Fruit fly (Drosophila melanogaster): Measurements from ENCODE around the gene Nct.
A peak's percentile ranks its signal among the peaks of the same experiment; 100 is the strongest.

The Nct gene

dm6 chr3R:24870389-24871048, 19.1 kb downstream of the Nct start, which contains the start of gene CycB3:
CycB3 (minus strand) TSS chr3R:24870816.
- no peak for TF ChIP-seq noc (tag; optimal IDR thresholded peaks at IDR 0.05)

- peak; percentile 41 for TF ChIP-seq noc (tag; optimal IDR thresholded peaks at IDR 0.05)
Measured at dm6 chr3R:24875939-24876842, 24.8 kb downstream of the Nct start, which contains the start of gene CG3744. CG3744 (minus strand) TSS chr3R:24876654.

- no peak for TF ChIP-seq noc (tag; optimal IDR thresholded peaks at IDR 0.05)
Measured at dm6 chr3R:24876843-24877457, 25.5 kb downstream of the Nct start, which contains the start of the genes CG11089 and CG31381. CG11089 (plus strand) TSS chr3R:24877045. CG31381 (plus strand) TSS chr3R:24877045.

- no peak for TF ChIP-seq noc (tag; optimal IDR thresholded peaks at IDR 0.05)
Measured at dm6 chr3R:24878655-24879054, 27.3 kb downstream of the Nct start.

dm6 chr3R:24886470-24886869, 35.1 kb downstream of the Nct start:
- TF ChIP-seq noc (tag; optimal IDR thresholded peaks at IDR 0.05) = no peak

dm6 chr3R:24888418-24888817, 37.0 kb downstream of the Nct start:
- TF ChIP-seq noc (tag; optimal IDR thresholded peaks at IDR 0.05) = no peak

- no peak for TF ChIP-seq noc (tag; optimal IDR thresholded peaks at IDR 0.05)
Measured at dm6 chr3R:24889303-24889892, 38.0 kb downstream of the Nct start.

- no peak for TF ChIP-seq noc (tag; optimal IDR thresholded peaks at IDR 0.05)
Measured at dm6 chr3R:24890217-24890616, 38.8 kb downstream of the Nct start.

- TF ChIP-seq noc (tag; optimal IDR thresholded peaks at IDR 0.05) = peak; percentile 21
Measured at dm6 chr3R:24890919-24891318, 39.5 kb downstream of the Nct start.

dm6 chr3R:24893320-24893955, 42.0 kb downstream of the Nct start:
- TF ChIP-seq noc (tag; optimal IDR thresholded peaks at IDR 0.05) = peak; percentile 91

- no peak for TF ChIP-seq noc (tag; optimal IDR thresholded peaks at IDR 0.05)
Measured at dm6 chr3R:24894419-24895206, 43.2 kb downstream of the Nct start, which contains the start of the genes CG31121 and CG11069. CG31121 (minus strand) TSS chr3R:24894605. CG11069 (plus strand) TSS chr3R:24894742.

dm6 chr3R:24900816-24901215, 49.4 kb downstream of the Nct start, which contains the start of gene CG10845:
CG10845 (plus strand) TSS chr3R:24901116.
- TF ChIP-seq noc (tag; optimal IDR thresholded peaks at IDR 0.05) = no peak
